Worm (Caenorhabditis elegans) whole organism, L4 larva: ENCODE results near the gene F53B3.3.
A peak's percentile ranks its signal among the peaks of the same experiment; 100 is the strongest.

Experiments used
- D1046.2 ChIP-seq: fragments of 200-800 bp; sonication (Bioruptor generic); IDR thresholded peaks from 2 replicates; pipeline ENCODE4 v1.3.6; 2022; ENCODE audit warnings: missing genetic modification characterization, missing compliant biosample characterization
- R02D3.7 ChIP-seq: fragments of 150-350 bp; sonication (generic microtip); optimal IDR thresholded peaks from 3 replicates; lab custom pipeline; 2014; ENCODE audit warnings: missing biosample characterization, missing genetic modification characterization
- Y105C5A.15 ChIP-seq: fragments of 200-800 bp; sonication (Bioruptor generic); IDR thresholded peaks from 2 replicates; pipeline ENCODE4 v1.3.6; 2022; ENCODE audit warnings: missing genetic modification characterization, missing compliant biosample characterization
- ZK546.5 ChIP-seq, 2 experiments: sonication (generic microtip); optimal IDR thresholded peaks; 2 replicates each; lab custom pipeline; 2017; ENCODE audit warnings: missing biosample characterization in 2 of 2, missing genetic modification characterization in 2 of 2
- aha-1 ChIP-seq: fragments of 150-350 bp; peaks from one replicate; lab custom pipeline; 2014; ENCODE audit warnings: missing biosample characterization, missing genetic modification characterization
- ama-1 ChIP-seq: fragments of 150-350 bp; optimal IDR thresholded peaks from 2 replicates; lab custom pipeline; 2014; ENCODE audit warnings: inconsistent platforms, mixed read lengths
- ceh-20 ChIP-seq: fragments of 200-800 bp; sonication (Bioruptor generic); IDR thresholded peaks from 2 replicates; pipeline ENCODE4 v1.3.6; 2022; ENCODE audit warnings: missing genetic modification reagents, missing genetic modification characterization, missing compliant biosample characterization
- ceh-28 ChIP-seq: fragments of 150-350 bp; optimal IDR thresholded peaks from 2 replicates; lab custom pipeline; 2014; ENCODE audit warnings: missing biosample characterization, missing genetic modification reagents, missing genetic modification characterization
- ces-1 ChIP-seq: fragments of 150-350 bp; sonication (generic microtip); optimal IDR thresholded peaks from 4 replicates; lab custom pipeline; 2014; ENCODE audit warnings: missing biosample characterization, missing genetic modification reagents, missing genetic modification characterization
- cey-2 ChIP-seq: sonication (generic microtip); optimal IDR thresholded peaks from 3 replicates; lab custom pipeline; 2017; ENCODE audit warnings: missing genetic modification characterization, mild to moderate bottlenecking, missing compliant biosample characterization, antibody characterized with exemption, borderline replicate concordance; ENCODE audit not compliant: insufficient read depth
- daf-19 ChIP-seq: fragments of 200-800 bp; sonication (Bioruptor generic); conservative IDR thresholded peaks from 2 replicates; pipeline ENCODE4 v1.3.6; 2022; ENCODE audit warnings: missing genetic modification characterization, missing compliant biosample characterization
- daf-8 ChIP-seq: fragments of 200-800 bp; sonication (Bioruptor generic); IDR thresholded peaks from 2 replicates; pipeline ENCODE4 v1.3.6; 2022; ENCODE audit warnings: missing genetic modification characterization, missing compliant biosample characterization
- duxl-1 ChIP-seq: sonication (generic microtip); optimal IDR thresholded peaks from 2 replicates; lab custom pipeline; 2016; ENCODE audit warnings: mild to moderate bottlenecking, missing genetic modification characterization, moderate library complexity, missing compliant biosample characterization; ENCODE audit not compliant: poor library complexity
- egl-27 ChIP-seq: sonication (generic microtip); optimal IDR thresholded peaks from 3 replicates; lab custom pipeline; 2017; ENCODE audit warnings: missing biosample characterization, missing genetic modification reagents, missing genetic modification characterization
- egl-43 ChIP-seq: fragments of 200-800 bp; sonication (Bioruptor generic); IDR thresholded peaks from 2 replicates; pipeline ENCODE4 v1.3.6; 2022; ENCODE audit warnings: missing genetic modification reagents, missing genetic modification characterization, missing compliant biosample characterization
- gei-8 ChIP-seq: fragments of 200-800 bp; sonication (Bioruptor generic); optimal IDR thresholded peaks from 2 replicates; lab custom pipeline; 2018; ENCODE audit warnings: mild to moderate bottlenecking, missing genetic modification characterization, missing compliant biosample characterization
- jun-1 ChIP-seq: fragments of 150-350 bp; optimal IDR thresholded peaks from 2 replicates; lab custom pipeline; 2014; ENCODE audit warnings: missing biosample characterization, missing genetic modification reagents, missing genetic modification characterization
- lim-7 ChIP-seq: fragments of 200-800 bp; sonication (Bioruptor generic); IDR thresholded peaks from 2 replicates; pipeline ENCODE4 v1.3.6; 2022; ENCODE audit warnings: missing genetic modification characterization, missing compliant biosample characterization
- lin-15B ChIP-seq: fragments of 150-350 bp; sonication (generic microtip); optimal IDR thresholded peaks from 3 replicates; lab custom pipeline; 2014; ENCODE audit warnings: missing biosample characterization, missing genetic modification characterization
- lin-38 ChIP-seq: fragments of 200-800 bp; sonication (Bioruptor generic); IDR thresholded peaks from 2 replicates; pipeline ENCODE4 v1.3.6; 2022; ENCODE audit warnings: missing genetic modification reagents, missing genetic modification characterization, missing compliant biosample characterization
- lin-39 ChIP-seq: fragments of 150-350 bp; optimal IDR thresholded peaks from 2 replicates; lab custom pipeline; 2014; ENCODE audit warnings: missing biosample characterization, missing genetic modification reagents, missing genetic modification characterization
- lir-3 ChIP-seq: sonication (generic microtip); optimal IDR thresholded peaks from 2 replicates; lab custom pipeline; 2016; ENCODE audit warnings: mild to moderate bottlenecking, missing genetic modification characterization, missing compliant biosample characterization
- madf-9 ChIP-seq: fragments of 200-800 bp; sonication (Bioruptor generic); conservative IDR thresholded peaks from 2 replicates; pipeline ENCODE4 v1.3.6; 2022; ENCODE audit warnings: missing genetic modification reagents, missing genetic modification characterization, missing compliant biosample characterization
- mdl-1 ChIP-seq, 2 experiments: fragments of 150-350 bp in 1 of 2; sonication (generic microtip) in 1 of 2; optimal IDR thresholded peaks; 2 replicates each; lab custom pipeline; 2014 to 2017; ENCODE audit warnings: missing biosample characterization in 2 of 2, missing genetic modification characterization in 2 of 2
- mdt-29 ChIP-seq: fragments of 200-800 bp; sonication (Bioruptor generic); IDR thresholded peaks from 2 replicates; pipeline ENCODE4 v1.3.6; 2022; ENCODE audit warnings: missing genetic modification reagents, missing genetic modification characterization, missing compliant biosample characterization
- mep-1 ChIP-seq: fragments of 150-350 bp; sonication (generic microtip); optimal IDR thresholded peaks from 3 replicates; lab custom pipeline; 2014; ENCODE audit warnings: missing biosample characterization, missing genetic modification characterization
- mes-2 ChIP-seq: sonication (generic microtip); optimal IDR thresholded peaks from 2 replicates; lab custom pipeline; 2016; ENCODE audit warnings: missing genotype, mild to moderate bottlenecking, missing genetic modification characterization, missing compliant biosample characterization; ENCODE audit not compliant: poor library complexity, severe bottlenecking
- nhr-10 ChIP-seq: fragments of 150-350 bp; optimal IDR thresholded peaks from 2 replicates; lab custom pipeline; 2014; ENCODE audit warnings: missing biosample characterization, missing genetic modification characterization
- nhr-102 ChIP-seq: sonication (generic microtip); optimal IDR thresholded peaks from 2 replicates; lab custom pipeline; 2016; ENCODE audit warnings: mild to moderate bottlenecking, missing genetic modification characterization, moderate library complexity, missing compliant biosample characterization
- nhr-11 ChIP-seq: fragments of 150-350 bp; optimal IDR thresholded peaks from 2 replicates; lab custom pipeline; 2014; ENCODE audit warnings: missing biosample characterization, missing genetic modification characterization
- nhr-25 ChIP-seq: sonication (generic microtip); optimal IDR thresholded peaks from 2 replicates; lab custom pipeline; 2017; ENCODE audit warnings: missing genetic modification characterization, mild to moderate bottlenecking, missing compliant biosample characterization, antibody characterized with exemption, moderate library complexity, borderline replicate concordance; ENCODE audit not compliant: insufficient read depth
- nhr-28 ChIP-seq: fragments of 150-350 bp; optimal IDR thresholded peaks from 2 replicates; lab custom pipeline; 2014; ENCODE audit warnings: missing biosample characterization, missing genetic modification characterization
- nhr-76 ChIP-seq: fragments of 150-350 bp; optimal IDR thresholded peaks from 2 replicates; lab custom pipeline; 2014; ENCODE audit warnings: missing biosample characterization, missing genetic modification characterization
- rbr-2 ChIP-seq: sonication (generic microtip); optimal IDR thresholded peaks from 2 replicates; lab custom pipeline; 2016; ENCODE audit warnings: missing genotype, missing genetic modification characterization, missing compliant biosample characterization
- snpc-4 ChIP-seq: fragments of 150-350 bp; optimal IDR thresholded peaks from 2 replicates; lab custom pipeline; 2014; ENCODE audit warnings: missing biosample characterization, missing genetic modification characterization
- unc-39 ChIP-seq: sonication (generic microtip); optimal IDR thresholded peaks from 2 replicates; lab custom pipeline; 2017; ENCODE audit warnings: missing biosample characterization, missing genetic modification characterization
- unc-62 ChIP-seq, 3 experiments: fragments of 150-350 bp in 1 of 3; sonication (generic microtip); optimal IDR thresholded peaks in 2 of 3; peaks in 1 of 3; 1 replicate in 1 of 3; 2 replicates in 2 of 3; lab custom pipeline; 2014 to 2017; ENCODE audit warnings: missing biosample characterization in 3 of 3, missing genetic modification characterization in 3 of 3, missing genetic modification reagents in 3 of 3, missing genotype in 1 of 3
- zfp-2 ChIP-seq: sonication (generic microtip); optimal IDR thresholded peaks from 2 replicates; lab custom pipeline; 2016; ENCODE audit warnings: mild to moderate bottlenecking, missing genetic modification characterization, missing compliant biosample characterization
- zip-11 ChIP-seq: fragments of 200-800 bp; sonication (Bioruptor generic); IDR thresholded peaks from 2 replicates; pipeline ENCODE4 v1.3.6; 2022; ENCODE audit warnings: missing genetic modification characterization, missing compliant biosample characterization

F53B3.3 gene

DNA sequence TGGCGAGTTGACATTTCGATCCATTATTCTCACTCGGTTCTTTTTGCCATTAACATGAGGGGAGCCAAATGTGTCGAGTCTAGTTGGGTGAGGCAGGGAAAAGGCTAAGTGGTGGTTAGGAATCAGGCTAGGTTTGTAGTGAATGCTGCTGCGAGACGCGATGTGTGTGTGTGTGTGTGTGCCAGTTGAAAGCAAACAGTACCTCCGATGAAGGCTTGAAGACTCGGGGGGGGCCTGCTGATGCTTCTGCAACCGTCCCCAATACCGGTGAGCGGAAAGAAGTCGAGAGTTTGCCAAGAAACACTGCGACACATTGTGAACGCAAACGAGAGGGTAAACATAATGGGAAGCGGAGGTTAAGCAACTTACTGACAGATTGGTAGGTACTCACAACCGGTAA lies at the start of gene F53B3.3:
TSS of gene F53B3.3 (minus strand) at position 101 of the 400 bp plus-strand sequence.
- TF ChIP-seq ama-1 (lab: Kevin White, UChicago) (no peak), aha-1 (tag; lab: Kevin White, UChicago) (peak; percentile 34)

DNA sequence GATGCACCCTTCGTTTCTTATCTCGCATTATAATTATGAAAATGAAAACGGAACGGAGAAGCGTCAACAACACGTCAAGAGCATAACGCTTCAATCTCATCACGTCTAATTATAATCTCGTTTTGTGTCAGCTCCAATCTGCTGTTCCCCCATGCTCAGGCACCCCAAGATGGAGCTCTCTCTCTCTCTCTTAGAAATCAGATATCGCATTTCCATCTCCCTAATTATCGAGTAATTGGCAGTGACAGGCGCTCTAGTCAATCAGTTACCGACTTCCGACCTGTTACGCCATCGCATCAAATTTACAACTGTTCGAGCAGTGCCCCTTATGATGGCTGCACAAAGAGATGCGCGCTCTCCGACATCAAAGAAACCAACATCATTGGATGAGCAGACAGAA lies 49.5 kb upstream of the F53B3.3 start:
- TF ChIP-seq unc-62 (GFP tag; optimal IDR thresholded peaks at IDR 0.05 in 1 of 2; lab: Kevin White, UChicago) = peak in 1 of 2 experiments; percentile 33
- no peak for TF ChIP-seq unc-62 (tag; optimal IDR thresholded peaks at IDR 0.05; lab: Kevin White, UChicago)
- no peak for TF ChIP-seq aha-1 (tag; lab: Kevin White, UChicago)

DNA sequence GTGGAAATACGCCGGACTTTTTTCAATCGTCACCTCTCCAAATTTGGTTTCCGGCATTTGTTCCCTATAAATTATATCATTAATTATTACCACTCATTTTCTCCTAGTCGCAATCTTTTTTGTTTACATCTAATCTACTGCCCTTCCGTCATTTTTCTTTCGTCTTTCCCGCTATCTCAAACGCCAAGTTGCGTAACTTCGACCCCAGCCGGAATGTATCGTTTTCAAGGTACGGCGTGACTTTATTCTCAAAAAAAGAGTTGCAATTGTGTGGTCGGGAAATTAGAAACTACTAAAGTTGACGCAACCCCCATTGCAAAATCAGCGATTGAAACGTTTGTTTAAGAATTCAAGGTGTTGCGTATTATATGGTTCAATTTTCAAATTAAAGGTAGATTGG lies 48.6 kb upstream of the F53B3.3 start:
- no peak for TF ChIP-seq aha-1 (tag; lab: Kevin White, UChicago)

DNA sequence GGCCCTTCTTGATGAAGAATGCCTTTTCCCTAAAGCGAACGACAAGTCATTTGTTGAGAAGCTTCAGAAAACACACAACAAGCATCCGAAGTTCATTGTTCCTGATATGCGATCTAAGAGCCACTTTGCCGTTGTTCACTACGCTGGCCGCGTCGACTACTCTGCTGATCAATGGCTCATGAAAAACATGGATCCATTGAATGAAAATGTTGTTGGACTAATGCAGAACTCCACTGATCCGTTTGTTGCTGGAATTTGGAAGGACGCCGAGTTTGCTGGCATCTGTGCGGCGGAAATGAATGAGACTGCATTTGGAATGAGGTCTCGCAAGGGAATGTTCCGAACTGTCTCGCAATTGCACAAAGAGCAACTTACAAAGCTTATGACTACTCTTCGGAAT lies 41.8 kb upstream of the F53B3.3 start:
- peak in 1 of 2 experiments; percentile 91 for TF ChIP-seq unc-62 (GFP tag; optimal IDR thresholded peaks at IDR 0.05 in 1 of 2; lab: Kevin White, UChicago)
- no peak for TF ChIP-seq unc-62 (tag; optimal IDR thresholded peaks at IDR 0.05; lab: Kevin White, UChicago)
- no peak for TF ChIP-seq egl-43 (GFP tag; lab: Robert Waterston, UW)

DNA sequence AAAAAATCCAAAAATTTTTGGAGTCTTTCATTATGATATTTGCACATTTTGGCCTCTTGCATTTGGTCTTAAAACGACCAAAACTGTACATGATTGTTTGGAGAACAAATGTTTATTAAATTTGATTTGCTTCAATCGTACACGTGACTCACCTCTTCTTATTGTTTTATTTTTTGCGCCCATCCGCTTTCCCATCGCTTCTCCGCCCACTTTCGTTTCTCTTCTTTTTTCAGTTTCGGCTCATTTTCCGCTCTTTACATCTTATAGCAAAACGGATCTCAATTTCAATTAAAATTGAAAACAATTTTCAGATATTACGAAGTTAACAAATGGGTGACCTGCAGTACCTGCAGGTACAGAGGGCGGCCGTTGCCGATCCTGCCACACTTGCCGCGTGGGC lies 38.3 kb upstream of the F53B3.3 start, which contains the start of gene nmy-1:
TSS of gene nmy-1 (plus strand) at position 301 of the 400 bp plus-strand sequence.
- no peak for TF ChIP-seq unc-39
- TF ChIP-seq lir-3 (tag; lab: Kevin White, UChicago) = no peak
- no peak for TF ChIP-seq nhr-102 (tag; lab: Kevin White, UChicago)
- TF ChIP-seq egl-43 (GFP tag; lab: Robert Waterston, UW) = 0 out of 2 replicates have a peak, but pooled peaks have one; percentile 9
- no peak for TF ChIP-seq nhr-25 (tag; lab: Kevin White, UChicago)

DNA sequence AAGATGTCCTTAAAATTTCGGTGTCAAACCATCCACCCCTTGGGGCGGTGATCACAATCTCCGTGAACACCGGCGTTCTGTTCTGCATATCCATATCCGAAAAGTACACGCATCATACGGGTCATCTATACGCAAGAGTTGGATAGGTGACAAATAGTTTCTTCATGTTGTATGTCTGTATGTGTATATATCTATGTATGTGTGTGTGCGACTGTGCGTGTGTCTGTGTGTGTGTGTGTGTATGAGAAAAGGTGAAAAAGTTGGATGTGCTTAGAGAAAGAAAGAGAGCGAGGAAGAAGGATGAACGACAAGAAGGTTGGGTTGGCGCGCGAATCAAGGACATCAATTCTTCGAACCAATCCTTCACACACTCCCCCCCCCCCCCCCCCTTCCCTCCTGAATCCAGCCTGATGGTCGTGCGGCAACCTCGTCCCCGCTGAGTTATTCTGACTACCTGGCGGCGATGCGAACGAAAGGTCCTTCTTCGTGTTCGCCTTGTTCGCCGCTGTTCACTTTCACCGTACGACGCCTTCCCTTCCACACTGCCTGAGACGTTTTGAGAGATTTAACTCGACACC lies 36.4 kb upstream of the F53B3.3 start:
- TF ChIP-seq nhr-10 (tag; lab: Kevin White, UChicago) = no peak
- no peak for TF ChIP-seq ama-1 (lab: Kevin White, UChicago)
- TF ChIP-seq nhr-11 = no peak
- TF ChIP-seq daf-8 (GFP tag; lab: Robert Waterston, UW) = no peak
- TF ChIP-seq mep-1 (tag; lab: Kevin White, UChicago) = peak; percentile 3
- no peak for TF ChIP-seq madf-9
- peak; percentile 69 for TF ChIP-seq nhr-28 (tag; lab: Kevin White, UChicago)
- TF ChIP-seq D1046.2 (GFP tag; lab: Robert Waterston, UW) = no peak
- no peak for TF ChIP-seq daf-19 (GFP tag; lab: Robert Waterston, UW)
- TF ChIP-seq mdt-29 = no peak
- TF ChIP-seq lim-7 (GFP tag; lab: Robert Waterston, UW) = no peak
- TF ChIP-seq gei-8 = no peak
- no peak for TF ChIP-seq cey-2 (tag; lab: Kevin White, UChicago)
- no peak for TF ChIP-seq ces-1 (GFP tag; lab: Kevin White, UChicago)
- TF ChIP-seq zip-11 (GFP tag; lab: Robert Waterston, UW) = no peak
- TF ChIP-seq jun-1 (tag; lab: Kevin White, UChicago) = no peak
- peak in 1 of 2 experiments; percentile 10 for TF ChIP-seq mdl-1 (tag; optimal IDR thresholded peaks at IDR 0.05; lab: Kevin White, UChicago)
- no peak for TF ChIP-seq lin-39 (tag; lab: Kevin White, UChicago)
- no peak for TF ChIP-seq duxl-1 (tag; lab: Kevin White, UChicago)
- no peak for TF ChIP-seq lin-38
- TF ChIP-seq zfp-2 (tag; lab: Kevin White, UChicago) = no peak
- no peak for TF ChIP-seq ceh-28 (tag; lab: Kevin White, UChicago)
- TF ChIP-seq lin-15B (tag; lab: Kevin White, UChicago) = no peak
- no peak for TF ChIP-seq egl-27 (tag; lab: Kevin White, UChicago)
- TF ChIP-seq mes-2 (tag; lab: Kevin White, UChicago) = no peak
- TF ChIP-seq rbr-2 = no peak
- no peak for TF ChIP-seq snpc-4
- no peak for TF ChIP-seq nhr-76
- no peak for TF ChIP-seq egl-43 (GFP tag; lab: Robert Waterston, UW)
- no peak for TF ChIP-seq ZK546.5 (tag; optimal IDR thresholded peaks at IDR 0.05; lab: Kevin White, UChicago)
- no peak for TF ChIP-seq R02D3.7
- no peak for TF ChIP-seq Y105C5A.15
- TF ChIP-seq aha-1 (tag; lab: Kevin White, UChicago) = no peak
- TF ChIP-seq ceh-20 (GFP tag; lab: Robert Waterston, UW) = no peak
